Fruit fly (Drosophila melanogaster) whole organism, pupa: Measurements from ENCODE around the gene CG11596.
A peak's percentile ranks its signal among the peaks of the same experiment; 100 is the strongest.

Experiments
- CG13204 ChIP-seq: fragments of 200-800 bp; sonication (Bioruptor generic); optimal IDR thresholded peaks from 2 replicates; lab custom pipeline; 2018; ENCODE audit warnings: missing biosample characterization, mild to moderate bottlenecking, missing genetic modification characterization, moderate library complexity
- CG32121 ChIP-seq: fragments of 200-800 bp; sonication (Bioruptor generic); IDR thresholded peaks from 2 replicates; pipeline ENCODE4 v1.3.6; 2022; ENCODE audit warnings: missing biosample characterization, missing genetic modification characterization
- CG8159 ChIP-seq: fragments of 200-800 bp; sonication (Bioruptor generic); optimal IDR thresholded peaks from 3 replicates; lab custom pipeline; 2018; ENCODE audit warnings: missing biosample characterization, mild to moderate bottlenecking, missing genetic modification characterization, moderate library complexity
- CG9948 ChIP-seq: fragments of 200-800 bp; sonication (Bioruptor generic); optimal IDR thresholded peaks from 2 replicates; lab custom pipeline; 2018; ENCODE audit warnings: missing biosample characterization, mild to moderate bottlenecking, missing genetic modification characterization, moderate library complexity
- Ets98B ChIP-seq: fragments of 200-800 bp; sonication (Bioruptor generic); IDR thresholded peaks from 2 replicates; pipeline ENCODE4 v1.3.6; 2022; ENCODE audit warnings: missing biosample characterization, missing genetic modification characterization
- fd96Ca ChIP-seq: fragments of 200-800 bp; sonication (Bioruptor generic); IDR thresholded peaks from 3 replicates; pipeline ENCODE4 v1.3.6; 2022; ENCODE audit warnings: missing biosample characterization, missing genetic modification characterization

DNA sequence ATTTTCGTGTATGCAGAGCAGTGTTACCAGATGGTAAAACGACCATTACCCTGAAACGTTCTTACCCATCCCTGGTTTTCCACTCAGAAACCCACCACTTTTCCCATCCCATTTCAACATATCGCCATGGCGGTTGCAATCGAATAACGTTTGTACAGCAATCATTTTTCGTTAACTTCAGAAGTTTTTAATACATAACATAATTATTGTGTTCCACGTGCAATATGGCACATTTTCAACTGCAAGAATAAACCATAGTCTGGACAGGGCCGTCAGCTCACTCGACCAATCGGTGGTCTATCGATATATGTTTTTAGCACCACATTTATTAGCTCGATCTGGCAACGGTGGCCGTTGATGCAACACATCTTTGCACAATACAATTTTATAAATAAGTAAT, 37.6 kb upstream of the CG11596 start, which contains the start of the genes trr and mRpL16:
- TF ChIP-seq CG8159 (tag; lab: Kevin White, UChicago) = no peak
- TF ChIP-seq CG13204 (GFP tag; lab: Kevin White, UChicago) = no peak
- TF ChIP-seq CG32121 = no peak
- TF ChIP-seq CG9948 (tag; lab: Kevin White, UChicago) = no peak
- TF ChIP-seq Ets98B (GFP tag; lab: Robert Waterston, UW) = peak; percentile 35; the same call in 1 of the 2 replicates
- no peak for TF ChIP-seq fd96Ca
